Fruit fly (Drosophila melanogaster) Kc167 (cell line): ENCODE data around the gene nom.

Experiments used
- Myc ChIP-seq: fragments of >200 bp; optimal IDR thresholded peaks from 2 replicates; lab custom pipeline; 2017; ENCODE audit warnings: missing external identifiers
- Sin3A ChIP-seq: fragments of >200 bp; optimal IDR thresholded peaks from 2 replicates; lab custom pipeline; 2018; ENCODE audit warnings: missing external identifiers
- h ChIP-seq: fragments of >200 bp; optimal IDR thresholded peaks from 3 replicates; lab custom pipeline; 2018; ENCODE audit warnings: missing external identifiers
- psq ChIP-seq: fragments of >200 bp; optimal IDR thresholded peaks from 2 replicates; lab custom pipeline; 2017; ENCODE audit warnings: missing external identifiers
- ttk ChIP-seq: sonication (Bioruptor generic); optimal IDR thresholded peaks from 2 replicates; lab custom pipeline; 2017; ENCODE audit warnings: missing external identifiers

DNA sequence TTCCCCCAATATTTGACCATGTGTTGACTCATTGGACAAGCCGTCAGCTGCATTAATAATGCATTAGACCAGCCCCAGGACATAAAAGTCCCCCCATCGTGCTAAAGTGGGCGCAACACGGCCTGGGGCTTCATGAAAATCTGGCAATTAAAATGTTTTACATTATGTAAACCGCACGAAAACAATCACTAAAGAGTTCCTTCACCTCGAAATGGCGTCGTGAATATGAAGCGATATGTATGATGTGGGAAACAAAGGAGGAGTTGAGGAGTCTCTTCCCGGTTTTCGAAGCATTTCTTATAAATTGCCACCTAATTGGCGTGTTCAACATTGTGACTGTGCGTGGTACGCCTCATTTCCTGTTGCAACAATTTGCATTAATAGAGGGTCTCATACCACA is 19.7 kb downstream of the nom start:
- TF ChIP-seq ttk (lab: Kevin White, UChicago) (no peak), h (lab: Kevin White, UChicago) (no peak), psq (lab: Kevin White, UChicago) (no peak), Myc (lab: Kevin White, UChicago) (no peak), Sin3A (no peak)
